Fruit fly (Drosophila melanogaster) whole organism, prepupa: ENCODE measurements around the gene Mzt1.

ENCODE experiments used
- Blimp-1 ChIP-seq: fragments of 200-800 bp; sonication (Bioruptor generic); optimal IDR thresholded peaks from 3 replicates; lab custom pipeline; 2017; ENCODE audit warnings: missing biosample characterization, missing genetic modification characterization, mild to moderate bottlenecking, moderate library complexity, missing genetic modification reagents
- CG10631 ChIP-seq: fragments of 200-800 bp; sonication (Bioruptor generic); optimal IDR thresholded peaks from 2 replicates; lab custom pipeline; 2016; ENCODE audit warnings: missing biosample characterization, missing genetic modification characterization
- CG10669 ChIP-seq: fragments of 200-800 bp; sonication (Bioruptor generic); optimal IDR thresholded peaks from 3 replicates; lab custom pipeline; 2018; ENCODE audit warnings: missing biosample characterization, mild to moderate bottlenecking, missing genetic modification characterization, moderate library complexity
- CG11762 ChIP-seq: fragments of 200-800 bp; sonication (Bioruptor generic); optimal IDR thresholded peaks from 3 replicates; lab custom pipeline; 2016; ENCODE audit warnings: missing biosample characterization, missing genetic modification characterization; ENCODE audit not compliant: insufficient read depth
- CG11902 ChIP-seq: fragments of 200-800 bp; sonication (Bioruptor generic); optimal IDR thresholded peaks from 3 replicates; lab custom pipeline; 2016; ENCODE audit warnings: missing biosample characterization, missing genetic modification characterization
- CG15336 ChIP-seq: fragments of 200-800 bp; sonication (Bioruptor generic); IDR thresholded peaks from 2 replicates; pipeline ENCODE4 v1.3.6; 2022; ENCODE audit warnings: missing biosample characterization, missing genetic modification characterization
- CG16779 ChIP-seq: fragments of 200-800 bp; sonication (Bioruptor generic); optimal IDR thresholded peaks from 3 replicates; lab custom pipeline; 2017; ENCODE audit warnings: missing biosample characterization, mild to moderate bottlenecking, missing genetic modification characterization
- CG3032 ChIP-seq: fragments of 200-800 bp; optimal IDR thresholded peaks from 2 replicates; lab custom pipeline; 2019; ENCODE audit warnings: missing biosample characterization, mild to moderate bottlenecking, missing genetic modification characterization, moderate library complexity
- CG31627 ChIP-seq: fragments of 200-800 bp; sonication (Bioruptor generic); optimal IDR thresholded peaks from 3 replicates; lab custom pipeline; 2016; ENCODE audit warnings: missing biosample characterization, missing genetic modification characterization
- CG32006 ChIP-seq: fragments of 200-800 bp; sonication (Bioruptor generic); optimal IDR thresholded peaks from 3 replicates; lab custom pipeline; 2017; ENCODE audit warnings: missing biosample characterization, mild to moderate bottlenecking, missing genetic modification characterization
- CG34406 ChIP-seq: fragments of 200-800 bp; sonication (Bioruptor generic); optimal IDR thresholded peaks from 3 replicates; lab custom pipeline; 2016; ENCODE audit warnings: missing biosample characterization, missing genetic modification characterization
- CG4318 ChIP-seq: fragments of 200-800 bp; sonication (Bioruptor generic); optimal IDR thresholded peaks from 3 replicates; lab custom pipeline; 2017; ENCODE audit warnings: missing biosample characterization, mild to moderate bottlenecking, missing genetic modification characterization
- CG6163 ChIP-seq: fragments of 200-800 bp; sonication (Bioruptor generic); IDR thresholded peaks from 3 replicates; pipeline ENCODE4 v1.3.6; 2022; ENCODE audit warnings: missing biosample characterization, missing genetic modification characterization
- CG6792 ChIP-seq: fragments of 200-800 bp; sonication (Bioruptor generic); optimal IDR thresholded peaks from 3 replicates; lab custom pipeline; 2016; ENCODE audit warnings: missing biosample characterization, missing genetic modification characterization
- CG6808 ChIP-seq: fragments of 200-800 bp; sonication (Bioruptor generic); optimal IDR thresholded peaks from 3 replicates; lab custom pipeline; 2017; ENCODE audit warnings: missing biosample characterization, missing genetic modification characterization, mild to moderate bottlenecking, moderate library complexity, missing genetic modification reagents
- CG7368 ChIP-seq: fragments of 200-800 bp; sonication (Bioruptor generic); optimal IDR thresholded peaks from 3 replicates; lab custom pipeline; 2016; ENCODE audit warnings: missing biosample characterization, missing genetic modification characterization
- CG8319 ChIP-seq: fragments of 200-800 bp; sonication (Bioruptor generic); optimal IDR thresholded peaks from 3 replicates; lab custom pipeline; 2016; ENCODE audit warnings: missing biosample characterization, missing genetic modification characterization
- CG9139 ChIP-seq: fragments of 200-800 bp; sonication (Bioruptor generic); optimal IDR thresholded peaks from 3 replicates; lab custom pipeline; 2017; ENCODE audit warnings: missing biosample characterization, mild to moderate bottlenecking, missing genetic modification characterization
- Eip75B ChIP-seq: fragments of 200-800 bp; sonication (Bioruptor generic); optimal IDR thresholded peaks from 3 replicates; lab custom pipeline; 2016; ENCODE audit warnings: missing biosample characterization, missing genetic modification characterization
- Eip78C ChIP-seq: fragments of 200-800 bp; sonication (Bioruptor generic); peaks from one replicate; lab custom pipeline; 2016; ENCODE audit warnings: missing biosample characterization, missing genetic modification characterization
- Eip93F ChIP-seq: fragments of 200-800 bp; sonication (Bioruptor generic); optimal IDR thresholded peaks from 2 replicates; lab custom pipeline; 2016; ENCODE audit warnings: missing biosample characterization, mild to moderate bottlenecking, missing genetic modification characterization
- Ets21C ChIP-seq: fragments of 200-800 bp; sonication (Bioruptor generic); optimal IDR thresholded peaks from 3 replicates; lab custom pipeline; 2016; ENCODE audit warnings: missing biosample characterization, missing genetic modification characterization
- Ets96B ChIP-seq: fragments of 200-800 bp; optimal IDR thresholded peaks from 2 replicates; lab custom pipeline; 2019; ENCODE audit warnings: missing biosample characterization, mild to moderate bottlenecking, missing genetic modification characterization, moderate library complexity
- Gug ChIP-seq: fragments of 200-800 bp; sonication (Bioruptor generic); IDR thresholded peaks from 2 replicates; pipeline ENCODE4 v1.3.6; 2022; ENCODE audit warnings: missing biosample characterization, missing genetic modification characterization
- Hr38 ChIP-seq: sonication (Bioruptor generic); optimal IDR thresholded peaks from 2 replicates; lab custom pipeline; 2016; ENCODE audit warnings: missing biosample characterization, missing genetic modification characterization
- Hr39 ChIP-seq: fragments of 200-800 bp; sonication (Bioruptor generic); optimal IDR thresholded peaks from 2 replicates; lab custom pipeline; 2016; ENCODE audit warnings: missing biosample characterization, missing genetic modification characterization
- Hr4 ChIP-seq: fragments of 200-800 bp; sonication (Bioruptor generic); optimal IDR thresholded peaks from 3 replicates; lab custom pipeline; 2016; ENCODE audit warnings: missing biosample characterization, missing genetic modification characterization
- Met ChIP-seq: fragments of 200-800 bp; sonication (Bioruptor generic); optimal IDR thresholded peaks from 3 replicates; lab custom pipeline; 2016; ENCODE audit warnings: missing biosample characterization, missing genetic modification characterization
- OdsH ChIP-seq: fragments of 200-800 bp; sonication (Bioruptor generic); optimal IDR thresholded peaks from 3 replicates; lab custom pipeline; 2016; ENCODE audit warnings: missing biosample characterization, missing genetic modification characterization
- Smox ChIP-seq: fragments of 200-800 bp; sonication (Bioruptor generic); optimal IDR thresholded peaks from 3 replicates; lab custom pipeline; 2016; ENCODE audit warnings: missing biosample characterization, missing genetic modification characterization
- Sox102F ChIP-seq: fragments of 200-800 bp; sonication (Bioruptor generic); optimal IDR thresholded peaks from 2 replicates; lab custom pipeline; 2016; ENCODE audit warnings: missing biosample characterization, mild to moderate bottlenecking, missing genetic modification characterization
- Sox14 ChIP-seq: fragments of 200-800 bp; sonication (Bioruptor generic); optimal IDR thresholded peaks from 3 replicates; lab custom pipeline; 2016; ENCODE audit warnings: missing biosample characterization, missing genetic modification characterization
- Sox15 ChIP-seq: fragments of 200-800 bp; sonication (Bioruptor generic); optimal IDR thresholded peaks from 3 replicates; lab custom pipeline; 2016; ENCODE audit warnings: missing biosample characterization, missing genetic modification characterization
- acj6 ChIP-seq: fragments of 200-800 bp; sonication (Bioruptor generic); optimal IDR thresholded peaks from 3 replicates; lab custom pipeline; 2016; ENCODE audit warnings: missing biosample characterization, missing genetic modification characterization
- cyc ChIP-seq: fragments of 200-800 bp; sonication (Bioruptor generic); optimal IDR thresholded peaks from 3 replicates; lab custom pipeline; 2016; ENCODE audit warnings: missing biosample characterization, missing genetic modification characterization
- dac ChIP-seq: fragments of 200-800 bp; sonication (Bioruptor generic); optimal IDR thresholded peaks from 2 replicates; lab custom pipeline; 2017; ENCODE audit warnings: missing biosample characterization, mild to moderate bottlenecking, missing genetic modification characterization
- eg ChIP-seq: fragments of 200-800 bp; sonication (Bioruptor generic); IDR thresholded peaks from 3 replicates; pipeline ENCODE4 v1.3.6; 2022; ENCODE audit warnings: missing biosample characterization, missing genetic modification characterization
- esn ChIP-seq: fragments of 200-800 bp; sonication (Bioruptor generic); optimal IDR thresholded peaks from 2 replicates; lab custom pipeline; 2016; ENCODE audit warnings: missing biosample characterization, mild to moderate bottlenecking, missing genetic modification characterization, moderate library complexity
- fd85E ChIP-seq: fragments of 200-800 bp; sonication (Bioruptor generic); optimal IDR thresholded peaks from 3 replicates; lab custom pipeline; 2016; ENCODE audit warnings: missing biosample characterization, missing genetic modification characterization
- lz ChIP-seq: fragments of 200-800 bp; sonication (Bioruptor generic); optimal IDR thresholded peaks from 3 replicates; lab custom pipeline; 2016; ENCODE audit warnings: missing biosample characterization, missing genetic modification characterization
- net ChIP-seq: fragments of 200-800 bp; sonication (Bioruptor generic); optimal IDR thresholded peaks from 3 replicates; lab custom pipeline; 2016; ENCODE audit warnings: missing biosample characterization, missing genetic modification characterization
- pdm3 ChIP-seq: fragments of 200-800 bp; sonication (Bioruptor generic); optimal IDR thresholded peaks from 3 replicates; lab custom pipeline; 2016; ENCODE audit warnings: missing biosample characterization, missing genetic modification characterization
- spab ChIP-seq: fragments of 200-800 bp; sonication (Bioruptor generic); optimal IDR thresholded peaks from 2 replicates; lab custom pipeline; 2017; ENCODE audit warnings: missing biosample characterization, mild to moderate bottlenecking, missing genetic modification characterization, missing genetic modification reagents
- ss ChIP-seq, 2 experiments: fragments of 200-800 bp; sonication (Bioruptor generic); optimal IDR thresholded peaks; 2 replicates in 1 of 2; 3 replicates in 1 of 2; lab custom pipeline; 2017 to 2018; ENCODE audit warnings: mild to moderate bottlenecking in 2 of 2, missing biosample characterization in 2 of 2, missing genetic modification characterization in 2 of 2, moderate library complexity in 1 of 2
- svp ChIP-seq: fragments of 200-800 bp; sonication (Bioruptor generic); peaks from one replicate; lab custom pipeline; 2016; ENCODE audit warnings: missing biosample characterization, missing genetic modification characterization
- topi ChIP-seq: fragments of 200-800 bp; sonication (Bioruptor generic); optimal IDR thresholded peaks from 3 replicates; lab custom pipeline; 2016; ENCODE audit warnings: missing biosample characterization, missing genetic modification characterization
- vri ChIP-seq: fragments of 200-800 bp; sonication (Bioruptor generic); optimal IDR thresholded peaks from 3 replicates; lab custom pipeline; 2016; ENCODE audit warnings: missing biosample characterization, mild to moderate bottlenecking, missing genetic modification characterization

Mzt1 gene

dm6 chr3L:2410869-2411268 is 21.8 kb downstream of the Mzt1 start (continued):
- TF ChIP-seq Blimp-1 (GFP tag; lab: Kevin White, UChicago), result no peak
- peak; percentile 5 for TF ChIP-seq CG6792 (GFP tag; lab: Kevin White, UChicago)
- peak; percentile 16 for TF ChIP-seq esn (GFP tag; lab: Kevin White, UChicago)
- TF ChIP-seq Hr38 (GFP tag; lab: Kevin White, UChicago), result no peak
- TF ChIP-seq ss (GFP tag; optimal IDR thresholded peaks at IDR 0.05; lab: Kevin White, UChicago), result peak in 1 of 2 experiments; percentile 7
- TF ChIP-seq svp, result no peak
- peak; percentile 7 for TF ChIP-seq CG3032 (tag; lab: Kevin White, UChicago)
- no peak for TF ChIP-seq net (GFP tag; lab: Kevin White, UChicago)
- TF ChIP-seq spab (GFP tag; lab: Kevin White, UChicago), result no peak
- no peak for TF ChIP-seq Sox15 (GFP tag; lab: Kevin White, UChicago)
- peak; percentile 39 for TF ChIP-seq CG11762 (GFP tag; lab: Kevin White, UChicago)
- peak; percentile 94 for TF ChIP-seq Eip78C (GFP tag; lab: Kevin White, UChicago)
- peak; percentile 42 for TF ChIP-seq CG32006 (GFP tag; lab: Kevin White, UChicago)
- no peak for TF ChIP-seq Ets21C (GFP tag; lab: Kevin White, UChicago)
- peak; percentile 31 for TF ChIP-seq CG10669 (GFP tag; lab: Kevin White, UChicago)
- peak; percentile 69 for TF ChIP-seq topi
- TF ChIP-seq CG4318 (GFP tag; lab: Kevin White, UChicago), result peak; percentile 12
- TF ChIP-seq eg (GFP tag; lab: Robert Waterston, UW), result peak; percentile 69; the same call in 2 of the 3 replicates
- peak; percentile 2 for TF ChIP-seq Smox (GFP tag; lab: Kevin White, UChicago)
- no peak for TF ChIP-seq dac
- TF ChIP-seq vri, result no peak
- TF ChIP-seq Sox102F (GFP tag; lab: Kevin White, UChicago), result peak; percentile 9

- peak; percentile 53 for TF ChIP-seq lz (GFP tag; lab: Kevin White, UChicago)
- no peak for TF ChIP-seq CG8319 (GFP tag; lab: Kevin White, UChicago)
- peak; percentile 75 for TF ChIP-seq CG6163 (GFP tag; lab: Robert Waterston, UW)
- TF ChIP-seq vri, result peak; percentile 28
- no peak for TF ChIP-seq Sox15 (GFP tag; lab: Kevin White, UChicago)
- TF ChIP-seq topi, result peak; percentile 64
- peak; percentile 33 to 49 for TF ChIP-seq ss (GFP tag; optimal IDR thresholded peaks at IDR 0.05; lab: Kevin White, UChicago)
- TF ChIP-seq CG16779, result peak; percentile 44
- TF ChIP-seq pdm3 (GFP tag; lab: Kevin White, UChicago), result peak; percentile 59
- peak; percentile 63 for TF ChIP-seq Hr4 (GFP tag; lab: Kevin White, UChicago)
- TF ChIP-seq Ets21C (GFP tag; lab: Kevin White, UChicago), result no peak
- TF ChIP-seq Eip75B (GFP tag; lab: Kevin White, UChicago), result peak; percentile 64
- TF ChIP-seq CG4318 (GFP tag; lab: Kevin White, UChicago), result peak; percentile 15
- no peak for TF ChIP-seq CG11902
- peak; percentile 56 for TF ChIP-seq cyc (GFP tag; lab: Kevin White, UChicago)
- TF ChIP-seq CG6808 (GFP tag; lab: Kevin White, UChicago), result peak; percentile 25
- no peak for TF ChIP-seq Blimp-1 (GFP tag; lab: Kevin White, UChicago)
- peak; percentile 55 for TF ChIP-seq Sox102F (GFP tag; lab: Kevin White, UChicago)
- TF ChIP-seq Ets96B (tag; lab: Kevin White, UChicago), result peak; percentile 72
- peak; percentile 22; the same call in 1 of the 2 replicates for TF ChIP-seq Gug
- peak; percentile 76 for TF ChIP-seq Met (GFP tag; lab: Kevin White, UChicago)
- TF ChIP-seq esn (GFP tag; lab: Kevin White, UChicago), result peak; percentile 70
- peak; percentile 38 for TF ChIP-seq Hr39
- TF ChIP-seq CG31627, result peak; percentile 46
- TF ChIP-seq CG7368 (GFP tag; lab: Kevin White, UChicago), result peak; percentile 6
- TF ChIP-seq CG32006 (GFP tag; lab: Kevin White, UChicago), result peak; percentile 64
- TF ChIP-seq CG34406, result peak; percentile 58
- peak; percentile 95 for TF ChIP-seq Eip78C (GFP tag; lab: Kevin White, UChicago)
- TF ChIP-seq fd85E (GFP tag; lab: Kevin White, UChicago), result no peak
- TF ChIP-seq CG10669 (GFP tag; lab: Kevin White, UChicago), result peak; percentile 62
- peak; percentile 58 for TF ChIP-seq OdsH (GFP tag; lab: Kevin White, UChicago)
- TF ChIP-seq spab (GFP tag; lab: Kevin White, UChicago), result peak; percentile 44
- TF ChIP-seq Sox14 (GFP tag; lab: Kevin White, UChicago), result peak; percentile 55
- no peak for TF ChIP-seq dac
- TF ChIP-seq CG15336, result peak; percentile 76
- peak; percentile 25 for TF ChIP-seq CG9139
- TF ChIP-seq net (GFP tag; lab: Kevin White, UChicago), result peak; percentile 69
- TF ChIP-seq acj6, result peak; percentile 61
- peak; percentile 35 for TF ChIP-seq CG6792 (GFP tag; lab: Kevin White, UChicago)
- peak; percentile 56 for TF ChIP-seq CG10631 (GFP tag; lab: Kevin White, UChicago)
- peak; percentile 10 for TF ChIP-seq Eip93F (GFP tag; lab: Kevin White, UChicago)
These were observed 22.6 kb downstream of the Mzt1 start for dm6 chr3L:2411564-2412080.
